Worm (Caenorhabditis elegans) whole organism, L4/young adult: ENCODE measurements around the gene cdc-25.2.

Experiments
- W03F9.2 ChIP-seq: fragments of 150-350 bp; optimal IDR thresholded peaks from 2 replicates; lab custom pipeline; 2014; ENCODE audit warnings: missing biosample characterization, missing genetic modification characterization
- dao-5 ChIP-seq: sonication (generic microtip); optimal IDR thresholded peaks from 2 replicates; lab custom pipeline; 2016; ENCODE audit warnings: missing genotype, missing genetic modification characterization, moderate library complexity, missing compliant biosample characterization
- him-1 ChIP-seq: sonication (generic microtip); optimal IDR thresholded peaks from 2 replicates; lab custom pipeline; 2016; ENCODE audit warnings: missing genotype, missing genetic modification reagents, missing genetic modification characterization, missing compliant biosample characterization

The cdc-25.2 gene

DNA sequence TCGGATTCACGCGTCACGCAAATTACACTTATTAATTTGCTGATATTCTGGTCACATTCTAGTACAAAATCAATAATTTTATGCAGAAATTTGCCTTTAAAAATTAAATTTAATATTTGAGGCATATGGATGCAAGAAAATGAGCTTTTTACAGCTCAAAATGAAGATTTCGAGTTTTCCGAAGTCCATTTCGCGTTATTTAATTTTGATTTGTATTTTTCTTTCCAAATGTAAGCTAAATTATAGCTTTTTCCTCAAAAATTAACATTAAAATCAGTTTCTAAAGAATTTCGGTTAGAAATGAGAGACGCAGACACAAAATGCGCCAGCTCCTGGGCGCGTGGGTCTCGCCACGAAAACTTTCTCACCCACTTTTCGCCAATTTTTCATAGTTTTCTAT, 20.0 kb downstream of the cdc-25.2 start, which contains the start of gene F16B4.6:
TSS of gene F16B4.6 (plus strand) at position 301 of the 400 bp plus-strand sequence.
- no peak for TF ChIP-seq him-1 (tag; lab: Kevin White, UChicago)
- TF ChIP-seq dao-5 (tag; lab: Kevin White, UChicago): no peak

- TF ChIP-seq dao-5 (tag; lab: Kevin White, UChicago) (no peak), him-1 (tag; lab: Kevin White, UChicago) (no peak), W03F9.2 (no peak)
These were observed 21.3 kb downstream of the cdc-25.2 start, which contains the start of gene F16B4.5 for ce11 chrV:1588128-1588527. Gene F16B4.5, plus strand, starts transcription at chrV:1588428.

- TF ChIP-seq him-1 (tag; lab: Kevin White, UChicago) (no peak), dao-5 (tag; lab: Kevin White, UChicago) (no peak), W03F9.2 (no peak)
These were observed 27.0 kb downstream of the cdc-25.2 start, which contains the start of gene F16B4.4 for ce11 chrV:1593799-1594420. Gene F16B4.4, plus strand, starts transcription at chrV:1594019.

- TF ChIP-seq him-1 (tag; lab: Kevin White, UChicago) (no peak), W03F9.2 (no peak), dao-5 (tag; lab: Kevin White, UChicago) (no peak)
These were observed 27.7 kb downstream of the cdc-25.2 start for ce11 chrV:1594554-1595092.

DNA sequence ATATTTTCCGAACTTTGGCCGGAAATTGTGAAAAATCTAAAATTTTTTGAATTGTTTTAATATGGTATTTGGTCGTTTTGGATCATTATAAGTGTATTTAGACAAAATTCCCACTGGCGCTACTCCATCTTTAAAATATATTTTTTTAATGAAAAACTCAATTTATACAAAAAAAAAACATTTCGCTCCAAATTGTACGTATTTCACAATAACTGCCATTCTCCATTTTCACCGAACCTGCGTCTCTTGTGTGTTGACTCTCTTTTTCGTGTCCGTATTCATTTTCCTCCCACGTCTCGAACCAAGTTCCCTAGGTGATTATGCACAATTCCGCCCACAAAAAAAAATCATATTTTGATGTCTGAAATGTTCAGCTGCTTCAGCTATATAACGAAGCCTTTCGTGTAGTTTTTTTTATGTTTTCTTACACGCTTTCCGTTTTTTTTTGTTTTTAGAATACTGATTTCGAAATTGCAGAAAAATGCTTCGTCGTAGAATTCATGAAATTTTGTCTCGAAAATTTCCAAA, 33.7 kb downstream of the cdc-25.2 start, which contains the start of gene F16B4.2:
TSS of gene F16B4.2 (plus strand) at position 478 of the 528 bp plus-strand sequence.
- TF ChIP-seq W03F9.2: no peak

- TF ChIP-seq him-1 (tag; lab: Kevin White, UChicago) (no peak), W03F9.2 (no peak), dao-5 (tag; lab: Kevin White, UChicago) (no peak)
These were observed 40.9 kb downstream of the cdc-25.2 start, which contains the start of gene nhr-178 for ce11 chrV:1607790-1608189. Gene nhr-178, minus strand, starts transcription at chrV:1607953.

DNA sequence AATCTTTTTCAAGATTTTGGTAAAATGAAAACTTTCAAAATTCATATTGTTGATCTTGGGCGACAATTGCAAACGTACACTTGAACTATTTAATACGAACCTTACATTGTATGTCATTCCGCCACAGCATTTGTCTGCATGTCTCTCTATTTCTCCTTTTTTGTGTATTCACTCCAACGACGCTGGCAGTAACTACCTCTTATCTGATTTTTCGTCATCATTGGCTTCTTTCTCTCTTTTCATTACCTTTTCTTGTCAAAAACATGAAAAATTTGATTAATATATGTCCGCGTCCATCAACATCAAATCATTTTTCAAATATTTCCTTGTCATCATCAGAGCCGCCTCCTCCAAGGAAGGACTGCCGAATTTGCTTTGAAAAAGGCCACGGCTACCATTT, 43.2 kb downstream of the cdc-25.2 start, which contains the start of gene nhr-177:
TSS of gene nhr-177 (plus strand) at position 167 of the 400 bp plus-strand sequence.
- TF ChIP-seq W03F9.2 (no peak), dao-5 (tag; lab: Kevin White, UChicago) (no peak), him-1 (tag; lab: Kevin White, UChicago) (no peak)

ce11 chrV:1611570-1611969, 44.7 kb downstream of the cdc-25.2 start:
- TF ChIP-seq dao-5 (tag; lab: Kevin White, UChicago) (no peak), him-1 (tag; lab: Kevin White, UChicago) (no peak), W03F9.2 (no peak)

- TF ChIP-seq him-1 (tag; lab: Kevin White, UChicago): no peak
- no peak for TF ChIP-seq W03F9.2
- no peak for TF ChIP-seq dao-5 (tag; lab: Kevin White, UChicago)
These were observed 47.9 kb downstream of the cdc-25.2 start, which contains the start of gene srbc-41 for ce11 chrV:1614726-1615125. Gene srbc-41, minus strand, starts transcription at chrV:1614826.

- no peak for TF ChIP-seq dao-5 (tag; lab: Kevin White, UChicago)
- no peak for TF ChIP-seq W03F9.2
- TF ChIP-seq him-1 (tag; lab: Kevin White, UChicago): no peak
These were observed 51.9 kb downstream of the cdc-25.2 start, which contains the start of gene nhr-179 for ce11 chrV:1618760-1619159. Gene nhr-179, minus strand, starts transcription at chrV:1618860.

DNA sequence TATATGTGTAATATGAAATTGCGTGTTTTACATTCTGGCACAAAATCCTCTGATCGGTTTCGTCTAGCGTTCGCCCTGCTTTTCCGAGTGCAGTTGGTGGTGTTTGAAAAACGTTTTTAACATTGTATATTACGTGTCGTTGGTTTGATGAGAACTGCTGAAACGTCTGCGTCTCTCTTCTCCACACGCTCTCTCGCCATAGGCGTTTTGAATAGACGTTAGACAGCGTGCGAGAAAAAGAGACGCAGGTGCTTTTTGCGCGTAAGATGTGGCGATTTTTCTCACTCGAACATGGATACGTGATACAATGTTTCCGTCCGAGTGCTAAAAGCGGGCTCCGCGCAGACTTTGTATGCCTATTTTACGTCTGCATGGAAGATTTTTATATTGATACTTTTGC, 53.7 kb downstream of the cdc-25.2 start:
- TF ChIP-seq dao-5 (tag; lab: Kevin White, UChicago): no peak
- TF ChIP-seq him-1 (tag; lab: Kevin White, UChicago): no peak
- TF ChIP-seq W03F9.2: no peak

- TF ChIP-seq him-1 (tag; lab: Kevin White, UChicago) (no peak), dao-5 (tag; lab: Kevin White, UChicago) (no peak), W03F9.2 (no peak)
These were observed 54.6 kb downstream of the cdc-25.2 start, which contains the start of gene nhr-117 for ce11 chrV:1621494-1621893. Gene nhr-117, minus strand, starts transcription at chrV:1621520.

DNA sequence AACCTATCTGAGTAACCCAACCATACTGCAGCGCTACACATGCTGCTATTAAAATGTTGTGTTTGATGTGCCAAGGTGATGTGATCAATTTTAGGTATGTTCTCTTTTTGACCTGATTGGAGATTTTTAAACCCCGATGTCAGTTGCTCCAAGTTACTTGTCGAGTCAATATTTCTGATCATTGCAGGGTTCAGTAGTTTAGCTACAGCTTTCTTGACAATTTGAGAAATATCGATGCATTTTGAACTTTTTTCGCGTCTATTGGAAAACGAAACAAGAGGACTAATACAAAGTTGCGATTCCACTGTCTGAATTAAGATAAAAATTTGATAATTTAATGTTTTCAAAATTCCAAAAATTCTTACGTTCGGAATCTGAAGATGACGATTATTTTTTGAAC, 56.6 kb downstream of the cdc-25.2 start:
- TF ChIP-seq him-1 (tag; lab: Kevin White, UChicago) (no peak), dao-5 (tag; lab: Kevin White, UChicago) (no peak), W03F9.2 (no peak)

- no peak for TF ChIP-seq W03F9.2
- no peak for TF ChIP-seq him-1 (tag; lab: Kevin White, UChicago)
- no peak for TF ChIP-seq dao-5 (tag; lab: Kevin White, UChicago)
These were observed 57.5 kb downstream of the cdc-25.2 start, which contains the start of gene nhr-110 for ce11 chrV:1624340-1624739. Gene nhr-110, minus strand, starts transcription at chrV:1624440.
